Fruit fly (Drosophila melanogaster): ENCODE results near the gene dop.

dop gene

dm6 chr3L:15604979-15605378 lies 39.2 kb downstream of the dop start:
- no peak for TF ChIP-seq CG17801 (GFP tag; optimal IDR thresholded peaks at IDR 0.05; ENCODE audit: partially characterized antibody)

DNA sequence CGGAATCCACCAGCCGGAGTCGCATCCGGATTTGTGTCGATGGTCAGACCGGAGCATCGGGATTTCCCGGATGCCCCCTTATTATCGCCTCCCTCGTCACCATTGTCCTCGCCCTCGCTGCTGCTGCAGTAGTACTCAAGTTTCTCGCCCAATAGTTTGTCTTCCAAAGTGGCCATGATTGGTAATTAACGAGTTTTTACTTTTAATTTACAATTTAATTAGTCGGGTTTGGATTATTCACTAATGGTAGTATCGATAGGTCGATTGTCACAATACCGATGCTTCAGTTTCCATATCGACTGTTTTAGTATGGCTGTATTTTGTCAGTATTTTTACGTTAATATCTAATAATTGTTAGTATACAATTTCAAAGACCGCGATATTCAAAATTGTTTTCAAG lies 44.3 kb downstream of the dop start, which contains the start of gene CG7650:
Gene CG7650 (minus strand): TSS at position 278 of the 400 bp plus-strand sequence.
- TF ChIP-seq CG17801 (GFP tag; optimal IDR thresholded peaks at IDR 0.05; ENCODE audit: partially characterized antibody), result no peak

dm6 chr3L:15612728-15613127 lies 46.9 kb downstream of the dop start, which contains the start of gene CG13449:
Gene CG13449 (minus strand): TSS chr3L:15612828.
- no peak for TF ChIP-seq CG17801 (GFP tag; optimal IDR thresholded peaks at IDR 0.05; ENCODE audit: partially characterized antibody)

- TF ChIP-seq CG17801 (GFP tag; optimal IDR thresholded peaks at IDR 0.05; ENCODE audit: partially characterized antibody), result no peak
Measured at dm6 chr3L:15616490-15616889, 50.7 kb downstream of the dop start.

DNA sequence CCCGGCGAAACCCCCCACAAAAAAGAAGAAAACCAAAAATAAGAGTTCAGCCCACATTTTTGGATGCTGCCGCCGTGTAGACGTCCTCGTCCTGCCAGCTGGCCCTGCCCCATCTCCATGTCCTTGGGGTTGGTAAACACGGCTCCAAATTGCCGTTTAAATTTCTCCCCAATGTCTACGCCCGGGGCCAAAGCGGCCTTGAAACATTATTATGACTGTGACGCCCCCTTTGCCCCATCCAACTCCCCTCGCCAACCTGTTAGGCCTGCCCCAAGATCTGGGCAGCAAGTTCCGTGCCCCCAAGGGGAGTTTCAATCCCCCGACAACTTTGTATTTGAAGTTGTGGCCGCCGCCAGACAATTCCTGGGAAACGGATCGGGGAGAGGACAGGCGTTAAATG lies 51.1 kb downstream of the dop start:
- no peak for TF ChIP-seq CG17801 (GFP tag; optimal IDR thresholded peaks at IDR 0.05; ENCODE audit: partially characterized antibody)

- TF ChIP-seq CG17801 (GFP tag; optimal IDR thresholded peaks at IDR 0.05; ENCODE audit: partially characterized antibody), result peak; percentile 32
Measured at dm6 chr3L:15619626-15620247, 53.9 kb downstream of the dop start, which contains the start of gene Phs. Gene Phs (plus strand): TSS chr3L:15619901.

- no peak for TF ChIP-seq CG17801 (GFP tag; optimal IDR thresholded peaks at IDR 0.05; ENCODE audit: partially characterized antibody)
Measured at dm6 chr3L:15624097-15624496, 58.3 kb downstream of the dop start.

DNA sequence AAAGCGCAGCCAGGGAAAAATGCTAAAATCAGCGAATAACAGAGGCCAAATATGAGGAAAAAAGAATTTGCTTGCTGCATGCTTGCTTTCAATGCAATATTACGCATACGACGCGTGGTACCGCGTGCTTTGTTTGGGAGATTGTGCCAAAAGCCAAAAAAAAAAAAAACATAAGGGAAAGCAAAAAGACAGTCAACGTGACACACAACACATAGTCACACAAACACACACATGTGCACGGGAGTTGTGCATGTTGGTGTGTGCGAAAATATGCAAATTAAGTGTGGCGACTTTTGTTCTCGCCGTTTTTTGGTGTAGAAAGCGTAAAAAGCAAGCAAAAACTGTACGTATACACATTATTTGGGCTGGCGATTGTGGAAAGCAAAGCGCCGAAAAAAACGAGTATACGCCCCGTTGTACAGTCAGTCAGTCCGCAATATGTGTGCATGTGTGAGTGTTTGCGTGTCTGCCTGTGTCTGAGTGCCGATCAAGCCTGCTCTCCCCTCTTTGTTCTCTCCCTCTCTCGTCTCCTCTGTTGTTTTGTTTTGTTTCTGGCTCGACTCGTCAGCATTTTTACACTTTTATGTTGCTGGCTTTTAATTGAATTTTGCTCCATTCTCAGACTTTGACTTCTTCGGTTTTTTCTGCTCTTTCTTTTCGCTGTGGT lies 59.3 kb downstream of the dop start:
- no peak for TF ChIP-seq CG17801 (GFP tag; optimal IDR thresholded peaks at IDR 0.05; ENCODE audit: partially characterized antibody)
